Fruit fly (Drosophila melanogaster) whole organism, prepupa: ENCODE measurements around the gene CG16986.

ENCODE experiments used
- CG16779 ChIP-seq: fragments of 200-800 bp; sonication (Bioruptor generic); optimal IDR thresholded peaks from 3 replicates; lab custom pipeline; 2017; ENCODE audit warnings: missing biosample characterization, mild to moderate bottlenecking, missing genetic modification characterization
- CG3032 ChIP-seq: fragments of 200-800 bp; optimal IDR thresholded peaks from 2 replicates; lab custom pipeline; 2019; ENCODE audit warnings: missing biosample characterization, mild to moderate bottlenecking, missing genetic modification characterization, moderate library complexity
- CG31627 ChIP-seq: fragments of 200-800 bp; sonication (Bioruptor generic); optimal IDR thresholded peaks from 3 replicates; lab custom pipeline; 2016; ENCODE audit warnings: missing biosample characterization, missing genetic modification characterization
- CG3919 ChIP-seq: fragments of 200-800 bp; sonication (Bioruptor generic); optimal IDR thresholded peaks from 3 replicates; lab custom pipeline; 2016; ENCODE audit warnings: missing biosample characterization, missing genetic modification characterization
- CG6854 ChIP-seq: fragments of 200-800 bp; sonication (Bioruptor generic); optimal IDR thresholded peaks from 2 replicates; lab custom pipeline; 2017; ENCODE audit warnings: missing biosample characterization, mild to moderate bottlenecking, missing genetic modification characterization
- CG8119 ChIP-seq: fragments of 200-800 bp; sonication (Bioruptor generic); IDR thresholded peaks from 3 replicates; pipeline ENCODE4 v1.3.6; 2022; ENCODE audit warnings: missing biosample characterization, missing genetic modification characterization
- Gug ChIP-seq: fragments of 200-800 bp; sonication (Bioruptor generic); IDR thresholded peaks from 2 replicates; pipeline ENCODE4 v1.3.6; 2022; ENCODE audit warnings: missing biosample characterization, missing genetic modification characterization
- Lpt ChIP-seq: fragments of 200-800 bp; sonication (Bioruptor generic); optimal IDR thresholded peaks from 3 replicates; lab custom pipeline; 2016; ENCODE audit warnings: missing biosample characterization, missing genetic modification characterization
- OdsH ChIP-seq: fragments of 200-800 bp; sonication (Bioruptor generic); optimal IDR thresholded peaks from 3 replicates; lab custom pipeline; 2016; ENCODE audit warnings: missing biosample characterization, missing genetic modification characterization
- Sox102F ChIP-seq: fragments of 200-800 bp; sonication (Bioruptor generic); optimal IDR thresholded peaks from 2 replicates; lab custom pipeline; 2016; ENCODE audit warnings: missing biosample characterization, mild to moderate bottlenecking, missing genetic modification characterization
- Sox15 ChIP-seq: fragments of 200-800 bp; sonication (Bioruptor generic); optimal IDR thresholded peaks from 3 replicates; lab custom pipeline; 2016; ENCODE audit warnings: missing biosample characterization, missing genetic modification characterization
- fd85E ChIP-seq: fragments of 200-800 bp; sonication (Bioruptor generic); optimal IDR thresholded peaks from 3 replicates; lab custom pipeline; 2016; ENCODE audit warnings: missing biosample characterization, missing genetic modification characterization
- fkh ChIP-seq: fragments of 200-800 bp; sonication (Bioruptor generic); optimal IDR thresholded peaks from 3 replicates; lab custom pipeline; 2017; ENCODE audit warnings: missing biosample characterization, mild to moderate bottlenecking, missing genetic modification characterization, moderate library complexity

DNA sequence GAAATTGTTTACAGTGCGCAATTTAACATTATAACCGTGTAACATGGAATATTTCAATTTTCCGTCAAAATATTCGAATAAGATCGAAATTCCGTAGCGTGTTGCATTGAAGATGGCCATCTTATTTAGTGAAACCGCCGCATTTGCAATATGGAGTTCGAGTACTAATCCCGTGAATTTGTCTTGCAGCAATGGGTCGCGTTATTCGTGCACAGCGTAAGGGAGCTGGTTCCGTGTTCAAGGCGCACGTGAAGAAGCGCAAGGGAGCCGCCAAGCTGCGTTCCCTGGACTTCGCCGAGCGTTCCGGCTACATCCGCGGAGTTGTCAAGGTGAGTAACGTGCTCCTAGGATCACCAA lies 12.6 kb upstream of the CG16986 start:
- TF ChIP-seq Sox15 (GFP tag; lab: Kevin White, UChicago): no peak
- no peak for TF ChIP-seq fkh (GFP tag; lab: Kevin White, UChicago)
- no peak for TF ChIP-seq Lpt (GFP tag; lab: Kevin White, UChicago)
- TF ChIP-seq CG3919 (GFP tag; lab: Kevin White, UChicago): no peak
- no peak for TF ChIP-seq OdsH (GFP tag; lab: Kevin White, UChicago)
- no peak for TF ChIP-seq CG16779 (tag; lab: Kevin White, UChicago)
- no peak for TF ChIP-seq CG31627 (GFP tag; lab: Kevin White, UChicago)
- no peak for TF ChIP-seq CG3032 (tag; lab: Kevin White, UChicago)
- TF ChIP-seq CG8119: no peak
- TF ChIP-seq Gug (GFP tag; lab: Robert Waterston, UW): no peak
- no peak for TF ChIP-seq Sox102F (GFP tag; lab: Kevin White, UChicago)
- no peak for TF ChIP-seq CG6854 (GFP tag; lab: Kevin White, UChicago)
- TF ChIP-seq fd85E: no peak
